Worm (Caenorhabditis elegans) whole organism, L4 larva: ENCODE results near the gene lias-1.

ENCODE experiments used
- F26F4.8 ChIP-seq: fragments of 200-800 bp; sonication (Bioruptor generic); conservative IDR thresholded peaks from 2 replicates; pipeline ENCODE4 v1.3.6; 2022; ENCODE audit warnings: missing genetic modification characterization, missing compliant biosample characterization
- R02D3.7 ChIP-seq: fragments of 150-350 bp; sonication (generic microtip); optimal IDR thresholded peaks from 3 replicates; lab custom pipeline; 2014; ENCODE audit warnings: missing biosample characterization, missing genetic modification characterization
- Y48G9A.11 ChIP-seq: fragments of 200-800 bp; sonication (Bioruptor generic); IDR thresholded peaks from 2 replicates; pipeline ENCODE4 v1.3.6; 2022; ENCODE audit warnings: missing genetic modification reagents, missing genetic modification characterization, missing compliant biosample characterization
- Y75B8A.6 ChIP-seq: fragments of 200-800 bp; sonication (Bioruptor generic); IDR thresholded peaks from 2 replicates; pipeline ENCODE4 v1.3.6; 2022; ENCODE audit warnings: missing genetic modification reagents, missing genetic modification characterization, missing compliant biosample characterization
- aha-1 ChIP-seq: fragments of 150-350 bp; peaks from one replicate; lab custom pipeline; 2014; ENCODE audit warnings: missing biosample characterization, missing genetic modification characterization
- arid-1 ChIP-seq: fragments of 200-800 bp; sonication (Bioruptor generic); conservative IDR thresholded peaks from 2 replicates; pipeline ENCODE4 v1.3.6; 2022; ENCODE audit warnings: missing genetic modification reagents, missing genetic modification characterization, missing compliant biosample characterization
- attf-4 ChIP-seq: sonication (generic microtip); optimal IDR thresholded peaks from 3 replicates; lab custom pipeline; 2017; ENCODE audit warnings: missing biosample characterization, missing genetic modification characterization
- ceh-20 ChIP-seq: fragments of 200-800 bp; sonication (Bioruptor generic); IDR thresholded peaks from 2 replicates; pipeline ENCODE4 v1.3.6; 2022; ENCODE audit warnings: missing genetic modification reagents, missing genetic modification characterization, missing compliant biosample characterization
- ceh-32 ChIP-seq: sonication (generic microtip); optimal IDR thresholded peaks from 2 replicates; lab custom pipeline; 2016; ENCODE audit warnings: mild to moderate bottlenecking, missing genetic modification characterization, missing compliant biosample characterization; ENCODE audit not compliant: poor library complexity
- ceh-44 ChIP-seq: fragments of 200-800 bp; sonication (Bioruptor generic); IDR thresholded peaks from 2 replicates; pipeline ENCODE4 v1.3.6; 2022; ENCODE audit warnings: missing genetic modification reagents, missing genetic modification characterization, missing compliant biosample characterization
- ces-1 ChIP-seq: fragments of 150-350 bp; sonication (generic microtip); optimal IDR thresholded peaks from 4 replicates; lab custom pipeline; 2014; ENCODE audit warnings: missing biosample characterization, missing genetic modification reagents, missing genetic modification characterization
- cey-2 ChIP-seq: sonication (generic microtip); optimal IDR thresholded peaks from 3 replicates; lab custom pipeline; 2017; ENCODE audit warnings: missing genetic modification characterization, mild to moderate bottlenecking, missing compliant biosample characterization, antibody characterized with exemption, borderline replicate concordance; ENCODE audit not compliant: insufficient read depth
- dmd-6 ChIP-seq: fragments of 200-800 bp; sonication (Bioruptor generic); IDR thresholded peaks from 2 replicates; pipeline ENCODE4 v1.3.6; 2022; ENCODE audit warnings: missing genetic modification reagents, missing genetic modification characterization, missing compliant biosample characterization
- dmd-8 ChIP-seq: fragments of 200-800 bp; sonication (Bioruptor generic); IDR thresholded peaks from 2 replicates; pipeline ENCODE4 v1.3.6; 2022; ENCODE audit warnings: missing genetic modification characterization, missing compliant biosample characterization
- dmd-9 ChIP-seq: fragments of 200-800 bp; sonication (Bioruptor generic); IDR thresholded peaks from 2 replicates; pipeline ENCODE4 v1.3.6; 2022; ENCODE audit warnings: missing genetic modification reagents, missing genetic modification characterization, missing compliant biosample characterization
- dpl-1 ChIP-seq: fragments of 150-350 bp; optimal IDR thresholded peaks from 2 replicates; lab custom pipeline; 2014; ENCODE audit warnings: missing biosample characterization, missing genetic modification reagents, missing genetic modification characterization
- fkh-10 ChIP-seq: fragments of 150-350 bp; optimal IDR thresholded peaks from 2 replicates; lab custom pipeline; 2014; ENCODE audit warnings: missing biosample characterization, missing genetic modification reagents, missing genetic modification characterization
- gei-8 ChIP-seq: fragments of 200-800 bp; sonication (Bioruptor generic); optimal IDR thresholded peaks from 2 replicates; lab custom pipeline; 2018; ENCODE audit warnings: mild to moderate bottlenecking, missing genetic modification characterization, missing compliant biosample characterization
- hmg-1.1 ChIP-seq: fragments of 200-800 bp; sonication (Bioruptor generic); IDR thresholded peaks from 2 replicates; pipeline ENCODE4 v1.3.6; 2022; ENCODE audit warnings: missing genetic modification reagents, missing genetic modification characterization, missing compliant biosample characterization
- lin-1 ChIP-seq: fragments of 200-800 bp; sonication (Bioruptor generic); IDR thresholded peaks from 2 replicates; pipeline ENCODE4 v1.3.6; 2022; ENCODE audit warnings: missing genetic modification reagents, missing genetic modification characterization, missing compliant biosample characterization
- lin-15B ChIP-seq: fragments of 150-350 bp; sonication (generic microtip); optimal IDR thresholded peaks from 3 replicates; lab custom pipeline; 2014; ENCODE audit warnings: missing biosample characterization, missing genetic modification characterization
- madf-5 ChIP-seq, 2 experiments: fragments of 200-800 bp; sonication (Bioruptor generic); IDR thresholded peaks; 2 replicates each; pipeline ENCODE4 v1.3.6; 2022; ENCODE audit warnings: missing compliant biosample characterization in 2 of 2, missing genetic modification characterization in 2 of 2
- madf-9 ChIP-seq: fragments of 200-800 bp; sonication (Bioruptor generic); conservative IDR thresholded peaks from 2 replicates; pipeline ENCODE4 v1.3.6; 2022; ENCODE audit warnings: missing genetic modification reagents, missing genetic modification characterization, missing compliant biosample characterization
- mes-2 ChIP-seq: sonication (generic microtip); optimal IDR thresholded peaks from 2 replicates; lab custom pipeline; 2016; ENCODE audit warnings: missing genotype, mild to moderate bottlenecking, missing genetic modification characterization, missing compliant biosample characterization; ENCODE audit not compliant: poor library complexity, severe bottlenecking
- mxl-2 ChIP-seq: fragments of 200-800 bp; sonication (Bioruptor generic); conservative IDR thresholded peaks from 2 replicates; pipeline ENCODE4 v1.3.6; 2022; ENCODE audit warnings: missing genetic modification reagents, missing genetic modification characterization, missing compliant biosample characterization
- nhr-11 ChIP-seq: fragments of 150-350 bp; optimal IDR thresholded peaks from 2 replicates; lab custom pipeline; 2014; ENCODE audit warnings: missing biosample characterization, missing genetic modification characterization
- nhr-28 ChIP-seq: fragments of 150-350 bp; optimal IDR thresholded peaks from 2 replicates; lab custom pipeline; 2014; ENCODE audit warnings: missing biosample characterization, missing genetic modification characterization
- nhr-42 ChIP-seq: fragments of 200-800 bp; sonication (Bioruptor generic); IDR thresholded peaks from 2 replicates; pipeline ENCODE4 v1.3.6; 2022; ENCODE audit warnings: missing genetic modification characterization, missing compliant biosample characterization
- nhr-77 ChIP-seq: fragments of 150-350 bp; optimal IDR thresholded peaks from 2 replicates; lab custom pipeline; 2014; ENCODE audit warnings: missing biosample characterization, missing genetic modification characterization
- saeg-2 ChIP-seq: fragments of 200-800 bp; sonication (Bioruptor generic); IDR thresholded peaks from 2 replicates; pipeline ENCODE4 v1.3.6; 2022; ENCODE audit warnings: missing genetic modification reagents, missing genetic modification characterization, missing compliant biosample characterization
- set-16 ChIP-seq: fragments of 200-800 bp; sonication (Bioruptor generic); IDR thresholded peaks from 2 replicates; pipeline ENCODE4 v1.3.6; 2022; ENCODE audit warnings: missing genetic modification reagents, missing genetic modification characterization, missing compliant biosample characterization
- snpc-1.2 ChIP-seq: fragments of 200-800 bp; sonication (Bioruptor generic); IDR thresholded peaks from 2 replicates; pipeline ENCODE4 v1.3.6; 2022; ENCODE audit warnings: missing genetic modification reagents, missing genetic modification characterization, missing compliant biosample characterization
- unc-62 ChIP-seq, 3 experiments: fragments of 150-350 bp in 1 of 3; sonication (generic microtip); optimal IDR thresholded peaks in 2 of 3; peaks in 1 of 3; 1 replicate in 1 of 3; 2 replicates in 2 of 3; lab custom pipeline; 2014 to 2017; ENCODE audit warnings: missing biosample characterization in 3 of 3, missing genetic modification characterization in 3 of 3, missing genetic modification reagents in 3 of 3, missing genotype in 1 of 3
- zip-2 ChIP-seq: fragments of 150-350 bp; optimal IDR thresholded peaks from 2 replicates; lab custom pipeline; 2014; ENCODE audit warnings: missing biosample characterization, missing genetic modification characterization
- ztf-11 ChIP-seq: fragments of 150-350 bp; optimal IDR thresholded peaks from 2 replicates; lab custom pipeline; 2014; ENCODE audit warnings: missing biosample characterization, missing genetic modification characterization

Gene lias-1

DNA sequence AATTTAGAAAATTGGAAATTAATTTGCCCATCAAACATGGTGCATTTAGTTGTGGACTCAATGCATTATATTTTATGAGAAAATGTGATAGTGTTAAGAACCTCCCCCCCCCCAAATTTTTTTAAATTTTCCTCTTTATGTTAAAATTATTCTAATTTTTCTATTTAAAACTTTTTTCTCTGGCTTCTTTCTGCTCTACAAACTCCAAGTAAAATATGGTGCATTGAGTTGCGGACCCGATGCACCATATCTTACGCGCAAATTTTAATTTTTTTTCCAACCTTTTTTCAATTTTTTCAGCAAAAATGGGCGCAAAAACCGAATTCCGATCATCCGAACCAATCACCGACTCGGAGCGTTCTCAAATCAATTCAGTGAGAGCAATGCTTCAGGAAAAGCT lies 22.6 kb downstream of the lias-1 start, which contains the start of gene C34C12.6:
TSS of gene C34C12.6 (plus strand) at position 301 of the 400 bp plus-strand sequence.
- TF ChIP-seq nhr-77 (tag; lab: Kevin White, UChicago): no peak

DNA sequence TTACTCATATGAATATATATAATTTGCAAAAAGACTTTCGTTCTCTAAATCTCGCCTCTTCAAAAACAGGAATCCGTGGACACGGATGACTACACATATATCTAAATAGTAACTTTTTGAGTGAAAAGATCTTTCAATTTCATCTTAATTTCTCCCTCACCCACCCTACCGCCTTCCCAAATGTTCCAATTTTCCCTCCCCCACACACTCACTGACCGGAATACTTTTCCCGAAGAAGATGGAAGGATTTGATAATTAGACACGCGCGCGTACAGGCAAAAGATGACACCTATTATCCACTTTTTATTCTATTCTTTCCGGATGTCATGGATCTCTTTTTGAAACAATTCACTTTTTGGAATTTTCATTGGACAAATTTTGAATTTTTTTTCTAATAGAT lies 24.0 kb downstream of the lias-1 start:
- TF ChIP-seq saeg-2 (no peak), dmd-6 (GFP tag; lab: Robert Waterston, UW) (no peak), mes-2 (no peak), madf-9 (GFP tag; lab: Robert Waterston, UW) (no peak), gei-8 (GFP tag; lab: Kevin White, UChicago) (no peak), R02D3.7 (tag; lab: Kevin White, UChicago) (no peak), snpc-1.2 (GFP tag; lab: Robert Waterston, UW) (no peak), mxl-2 (GFP tag; lab: Robert Waterston, UW) (no peak), nhr-28 (tag; lab: Kevin White, UChicago) (no peak), madf-5 (GFP tag; IDR thresholded peaks at IDR 0.05; lab: Robert Waterston, UW) (no peak), lin-15B (tag; lab: Kevin White, UChicago) (no peak), ceh-44 (GFP tag; lab: Robert Waterston, UW) (no peak), ceh-32 (no peak)

DNA sequence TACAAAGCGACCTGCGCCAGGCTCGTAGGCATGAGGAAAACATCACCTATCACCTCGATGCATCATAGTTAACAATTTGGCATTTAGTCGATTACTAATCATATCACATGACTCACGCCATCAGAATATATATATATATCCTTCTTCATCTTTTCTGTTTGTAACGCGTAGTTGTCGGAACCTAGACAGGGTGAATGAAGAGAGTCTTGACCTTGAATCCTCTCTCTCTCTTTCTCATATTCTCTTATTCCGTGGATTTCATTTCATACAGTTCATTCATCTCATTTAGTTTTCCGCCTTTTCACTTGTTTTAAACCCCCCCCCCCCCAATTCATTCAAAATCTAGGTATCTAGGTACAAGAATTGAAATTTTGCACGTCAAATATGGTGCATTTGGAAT lies 24.7 kb downstream of the lias-1 start:
- TF ChIP-seq nhr-28 (tag; lab: Kevin White, UChicago): peak; percentile 6
- TF ChIP-seq dpl-1: no peak
- TF ChIP-seq dmd-9 (GFP tag; lab: Robert Waterston, UW): no peak
- TF ChIP-seq ces-1 (GFP tag; lab: Kevin White, UChicago): no peak
- TF ChIP-seq F26F4.8 (GFP tag; lab: Robert Waterston, UW): no peak
- TF ChIP-seq aha-1 (tag; lab: Kevin White, UChicago): peak; percentile 50
- TF ChIP-seq zip-2 (tag; lab: Kevin White, UChicago): no peak
- no peak for TF ChIP-seq lin-1 (GFP tag; lab: Robert Waterston, UW)
- TF ChIP-seq cey-2 (tag; lab: Kevin White, UChicago): no peak
- TF ChIP-seq fkh-10: no peak
- TF ChIP-seq Y48G9A.11: no peak
- TF ChIP-seq attf-4: no peak
- no peak for TF ChIP-seq hmg-1.1 (GFP tag; lab: Robert Waterston, UW)
- TF ChIP-seq nhr-42: no peak
- TF ChIP-seq madf-9 (GFP tag; lab: Robert Waterston, UW): no peak
- no peak for TF ChIP-seq dmd-6 (GFP tag; lab: Robert Waterston, UW)

DNA sequence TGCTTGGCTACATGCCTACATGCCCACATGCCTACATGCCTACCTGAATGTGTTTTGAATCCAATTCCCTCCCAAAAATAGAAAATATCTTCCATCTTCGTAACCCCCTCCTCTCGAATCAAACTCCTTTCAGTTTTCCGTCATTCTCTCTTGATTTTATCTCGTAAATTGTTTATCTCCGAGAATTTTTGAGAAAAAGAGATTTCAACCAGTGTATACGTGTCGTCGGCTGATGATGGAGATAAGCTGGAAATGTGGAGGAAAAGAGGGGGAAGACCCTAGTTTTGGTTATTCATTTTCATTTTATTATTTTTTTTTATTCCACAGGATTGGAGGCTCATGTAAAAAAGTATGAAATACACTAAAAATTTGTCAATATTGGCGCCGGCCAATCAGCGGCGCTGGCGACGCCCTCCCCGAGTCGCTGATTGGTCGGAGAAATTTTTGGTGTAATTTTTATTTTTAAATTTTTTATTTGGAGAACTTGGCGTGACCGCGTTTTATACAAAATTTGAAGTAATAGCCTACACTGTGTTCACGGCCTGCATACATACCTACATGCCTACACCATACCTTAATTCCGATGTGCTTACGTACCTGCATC lies 26.0 kb downstream of the lias-1 start:
- TF ChIP-seq arid-1 (GFP tag; lab: Robert Waterston, UW) (no peak), set-16 (GFP tag; lab: Robert Waterston, UW) (no peak), dmd-8 (GFP tag; lab: Robert Waterston, UW) (no peak), ztf-11 (tag; lab: Kevin White, UChicago) (no peak), Y75B8A.6 (GFP tag; lab: Robert Waterston, UW) (no peak)

DNA sequence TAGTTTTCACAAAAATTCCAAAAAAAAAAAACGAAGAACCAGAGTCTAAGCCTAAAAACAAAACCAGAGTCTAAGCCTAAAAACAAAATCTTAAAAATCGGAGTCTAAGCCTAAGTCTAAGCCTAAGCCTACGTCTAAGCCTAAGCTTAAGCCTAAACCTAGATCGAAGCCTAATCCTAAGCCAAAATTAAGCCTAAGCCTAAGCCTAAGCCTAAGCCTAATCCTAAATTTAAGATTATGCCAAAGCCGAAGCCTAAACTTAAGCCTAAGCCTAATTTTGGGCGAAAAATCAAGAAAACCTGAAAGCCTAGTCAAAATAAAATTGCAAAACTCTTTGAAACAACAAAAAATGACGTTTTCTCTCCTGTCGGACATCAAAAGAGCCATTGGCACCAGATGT lies 27.5 kb downstream of the lias-1 start:
- TF ChIP-seq R02D3.7 (tag; lab: Kevin White, UChicago) (no peak), nhr-42 (no peak), ceh-32 (no peak), Y75B8A.6 (GFP tag; lab: Robert Waterston, UW) (no peak), unc-62 (GFP tag; optimal IDR thresholded peaks at IDR 0.05 in 1 of 2; lab: Kevin White, UChicago) (peak in 1 of 2 experiments; percentile 81), unc-62 (tag; optimal IDR thresholded peaks at IDR 0.05; lab: Kevin White, UChicago) (no peak), ceh-20 (no peak), nhr-11 (tag; lab: Kevin White, UChicago) (no peak)
